Fruit fly (Drosophila melanogaster): ENCODE data around the gene CG10864.

CG10864 gene

dm6 chr3R:18404713-18405112, 6.7 kb downstream of the CG10864 start, which contains the start of gene CG7685 (continued):
- peak; percentile 55 for TF ChIP-seq Dek (tag; optimal IDR thresholded peaks at IDR 0.05)
- peak; percentile 32 for TF ChIP-seq CG30020 (tag; optimal IDR thresholded peaks at IDR 0.05)
- no peak for TF ChIP-seq pfk (GFP tag; optimal IDR thresholded peaks at IDR 0.05)
- peak; percentile 63 for TF ChIP-seq Myb (GFP tag; optimal IDR thresholded peaks at IDR 0.05)
- peak; percentile 64 for TF ChIP-seq Atf-2 (GFP tag; optimal IDR thresholded peaks at IDR 0.05)
- TF ChIP-seq Sox102F (GFP tag; optimal IDR thresholded peaks at IDR 0.05), result peak; percentile 51
- peak; percentile 65 for TF ChIP-seq CG8290 (GFP tag; optimal IDR thresholded peaks at IDR 0.05)
- TF ChIP-seq CG8290 (tag; optimal IDR thresholded peaks at IDR 0.05), result peak in 1 of 2 experiments; percentile 81
- peak; percentile 49 for TF ChIP-seq Dip3 (GFP tag; optimal IDR thresholded peaks at IDR 0.05)
- TF ChIP-seq CG12744 (GFP tag; optimal IDR thresholded peaks at IDR 0.05), result peak; percentile 60
- no peak for TF ChIP-seq Nf-YA (GFP tag; IDR thresholded peaks at IDR 0.05)
- peak; percentile 57 for TF ChIP-seq MESR4 (GFP tag; optimal IDR thresholded peaks at IDR 0.05)
- TF ChIP-seq CG9215 (GFP tag; IDR thresholded peaks at IDR 0.05), result 0 out of 2 replicates have a peak, but pooled peaks have one; percentile 19
- TF ChIP-seq lola (GFP tag; optimal IDR thresholded peaks at IDR 0.05), result peak in 1 of 3 experiments; percentile 18
- peak; percentile 30 for TF ChIP-seq twi (tag; optimal IDR thresholded peaks at IDR 0.05)
- 0 out of 2 replicates have a peak, but pooled peaks have one; percentile 11 for TF ChIP-seq rib (GFP tag; IDR thresholded peaks at IDR 0.05)
- peak; percentile 36 for TF ChIP-seq zen (tag; optimal IDR thresholded peaks at IDR 0.05)
- TF ChIP-seq CG14050 (GFP tag; IDR thresholded peaks at IDR 0.05), result peak; percentile 47; the same call in 2 of the 3 replicates
- TF ChIP-seq crc (GFP tag; optimal IDR thresholded peaks at IDR 0.05), result peak; percentile 60
- 0 out of 4 replicates have a peak, but pooled peaks have one; percentile 5 for TF ChIP-seq Gug (GFP tag; IDR thresholded peaks at IDR 0.05)
- peak; percentile 72 for TF ChIP-seq gem (tag; optimal IDR thresholded peaks at IDR 0.05)
- peak; percentile 66 for TF ChIP-seq CG1603 (tag; optimal IDR thresholded peaks at IDR 0.05)
- TF ChIP-seq H2.0 (GFP tag; IDR thresholded peaks at IDR 0.05), result 0 out of 2 replicates have a peak, but pooled peaks have one; percentile 46
- TF ChIP-seq CG10267 (tag; optimal IDR thresholded peaks at IDR 0.05), result peak; percentile 95
- no peak for TF ChIP-seq oc (tag; optimal IDR thresholded peaks at IDR 0.05)
- TF ChIP-seq CG12659 (GFP tag; optimal IDR thresholded peaks at IDR 0.05), result peak; percentile 75
- peak; percentile 85 for TF ChIP-seq gro (GFP tag; optimal IDR thresholded peaks at IDR 0.05)
- TF ChIP-seq CG4360 (GFP tag; IDR thresholded peaks at IDR 0.05), result peak; percentile 45; the same call in 1 of the 2 replicates
- peak; percentile 68 for TF ChIP-seq pho (GFP tag; optimal IDR thresholded peaks at IDR 0.05)
- peak; percentile 48 for TF ChIP-seq Camta (GFP tag; optimal IDR thresholded peaks at IDR 0.05)
- TF ChIP-seq crp (GFP tag; optimal IDR thresholded peaks at IDR 0.05), result peak in 1 of 2 experiments; percentile 60
- TF ChIP-seq Doc2 (GFP tag; IDR thresholded peaks at IDR 0.05), result no peak
- TF ChIP-seq CG8924 (tag; optimal IDR thresholded peaks at IDR 0.05), result peak; percentile 75
- TF ChIP-seq CG16813 (GFP tag; IDR thresholded peaks at IDR 0.05; ENCODE audit: partially characterized antibody), result no peak
- TF ChIP-seq en (GFP tag; optimal IDR thresholded peaks at IDR 0.05), result peak; percentile 38
- TF ChIP-seq CG8089 (GFP tag; optimal IDR thresholded peaks at IDR 0.05), result peak; percentile 13
- TF ChIP-seq GATAe (GFP tag; conservative IDR thresholded peaks at IDR 0.05), result no peak
- peak; percentile 8 for TF ChIP-seq Vsx1 (GFP tag; optimal IDR thresholded peaks at IDR 0.05)

DNA sequence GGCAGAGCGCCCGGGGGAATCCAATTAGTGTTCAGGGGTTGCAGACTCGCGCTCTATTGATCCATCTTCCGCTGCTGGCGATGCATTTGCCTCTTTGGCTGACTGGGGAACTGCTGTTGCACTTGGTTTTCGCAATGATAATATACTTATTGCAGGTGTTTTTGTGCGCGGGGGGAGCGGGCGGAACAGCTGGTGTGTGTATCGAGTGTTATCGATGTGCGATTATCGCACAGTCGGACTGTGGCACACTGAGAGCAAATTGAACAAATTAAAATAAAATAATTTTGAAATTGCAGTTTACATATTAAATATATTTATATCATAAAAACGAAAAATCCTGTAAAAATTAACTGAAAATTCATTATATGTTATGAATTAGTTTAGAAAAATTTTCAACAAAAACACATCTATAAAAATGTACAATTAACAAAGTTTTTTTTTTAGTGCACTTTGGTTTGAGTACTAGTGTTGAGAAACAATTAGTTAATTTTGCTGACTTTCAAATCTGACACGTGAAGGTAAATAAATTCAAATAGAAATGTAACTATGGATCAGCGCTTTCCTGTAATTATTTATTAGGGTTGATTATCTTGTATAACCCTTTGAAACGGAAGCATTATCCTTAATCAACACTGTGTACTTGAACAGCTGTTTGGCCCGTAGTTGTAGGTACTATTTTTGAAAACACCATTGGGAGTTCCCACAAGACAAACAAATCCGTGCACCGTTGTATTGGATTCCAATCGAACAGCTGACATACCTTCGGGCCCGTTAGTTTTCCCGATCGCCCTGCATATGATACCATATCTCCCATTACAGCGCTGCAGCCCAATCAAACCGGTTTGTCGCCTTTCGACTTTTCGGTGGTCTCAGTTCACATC, 8.6 kb downstream of the CG10864 start, which contains the start of the genes Wdr37 and koko:
Gene Wdr37, minus strand, starts transcription at position 168 of the 881 bp plus-strand sequence.
Gene koko, plus strand, starts transcription at position 478 of the 881 bp plus-strand sequence.
- TF ChIP-seq da (GFP tag; optimal IDR thresholded peaks at IDR 0.05) (no peak), abd-A (tag; optimal IDR thresholded peaks at IDR 0.05) (peak; percentile 83), dmrt99B (tag; optimal IDR thresholded peaks at IDR 0.05) (peak; percentile 98), CG10147 (GFP tag; optimal IDR thresholded peaks at IDR 0.05) (peak; percentile 94), gcm (GFP tag; optimal IDR thresholded peaks at IDR 0.05) (peak; percentile 98), CG15073 (GFP tag; optimal IDR thresholded peaks at IDR 0.05) (peak; percentile 81), ham (GFP tag; IDR thresholded peaks at IDR 0.05) (peak; percentile 93), CG14965 (GFP tag; optimal IDR thresholded peaks at IDR 0.05; ENCODE audit: borderline replicate concordance) (peak; percentile 40), gsb-n (tag; optimal IDR thresholded peaks at IDR 0.05) (peak; percentile 99), CG6689 (GFP tag; IDR thresholded peaks at IDR 0.05) (peak; percentile 99), ATbp (GFP tag; optimal IDR thresholded peaks at IDR 0.05) (peak; percentile 89), CG3163 (GFP tag; optimal IDR thresholded peaks at IDR 0.05) (peak; percentile 41)

Data from whole organism, embryonic.